Fruit fly (Drosophila melanogaster) whole organism, embryonic: ENCODE data around the gene Kdm5.

Experiments used
- Atf6 ChIP-seq: fragments of 200-800 bp; sonication (Bioruptor generic); IDR thresholded peaks from 2 replicates; pipeline ENCODE4 v1.3.6; 2022; ENCODE audit warnings: missing biosample characterization, missing genetic modification characterization
- Blimp-1 ChIP-seq: fragments of 200-800 bp; sonication (Bioruptor generic); optimal IDR thresholded peaks from 3 replicates; lab custom pipeline; 2018; ENCODE audit warnings: missing biosample characterization, missing genetic modification characterization, mild to moderate bottlenecking, moderate library complexity, missing genetic modification reagents
- CG1024 ChIP-seq: fragments of 200-800 bp; sonication (Bioruptor generic); IDR thresholded peaks from 2 replicates; pipeline ENCODE4 v1.3.6; 2022; ENCODE audit warnings: missing biosample characterization, missing genetic modification characterization
- CG10959 ChIP-seq: fragments of 200-800 bp; sonication (Bioruptor generic); IDR thresholded peaks from 2 replicates; pipeline ENCODE4 v1.3.6; 2022; ENCODE audit warnings: missing biosample characterization, missing genetic modification characterization
- CG12744 ChIP-seq: fragments of 200-800 bp; sonication (Bioruptor generic); optimal IDR thresholded peaks from 2 replicates; lab custom pipeline; 2016; ENCODE audit warnings: missing biosample characterization, missing genetic modification characterization
- CG14710 ChIP-seq: fragments of 200-800 bp; sonication (Bioruptor generic); optimal IDR thresholded peaks from 3 replicates; lab custom pipeline; 2019; ENCODE audit warnings: missing biosample characterization, mild to moderate bottlenecking, missing genetic modification characterization, moderate library complexity
- CG14965 ChIP-seq: fragments of 200-800 bp; sonication (Bioruptor generic); optimal IDR thresholded peaks from 2 replicates; lab custom pipeline; 2016; ENCODE audit warnings: missing biosample characterization, missing genetic modification characterization, borderline replicate concordance
- CG1603 ChIP-seq: fragments of 200-800 bp; sonication (Bioruptor generic); optimal IDR thresholded peaks from 2 replicates; lab custom pipeline; 2019; ENCODE audit warnings: missing biosample characterization, mild to moderate bottlenecking, missing genetic modification characterization, moderate library complexity
- CG17328 ChIP-seq: fragments of 200-800 bp; sonication (Bioruptor generic); IDR thresholded peaks from 2 replicates; pipeline ENCODE4 v1.3.6; 2022; ENCODE audit warnings: missing biosample characterization, missing genetic modification characterization
- CG17385 ChIP-seq: fragments of 200-800 bp; sonication (Bioruptor generic); optimal IDR thresholded peaks from 3 replicates; lab custom pipeline; 2018; ENCODE audit warnings: missing biosample characterization, mild to moderate bottlenecking, missing genetic modification characterization
- CG17829 ChIP-seq: fragments of 200-800 bp; optimal IDR thresholded peaks from 2 replicates; lab custom pipeline; 2019; ENCODE audit warnings: missing biosample characterization, mild to moderate bottlenecking, missing genetic modification characterization, moderate library complexity
- CG18011 ChIP-seq: fragments of 200-800 bp; sonication (Bioruptor generic); optimal IDR thresholded peaks from 2 replicates; lab custom pipeline; 2017; ENCODE audit warnings: missing biosample characterization, missing genetic modification characterization, mild to moderate bottlenecking, moderate library complexity, missing genotype
- CG30403 ChIP-seq: fragments of 200-800 bp; sonication (Bioruptor generic); optimal IDR thresholded peaks from 3 replicates; lab custom pipeline; 2016; ENCODE audit warnings: missing biosample characterization, missing genetic modification characterization
- CG3065 ChIP-seq: fragments of 200-800 bp; sonication (Bioruptor generic); optimal IDR thresholded peaks from 2 replicates; lab custom pipeline; 2016; ENCODE audit warnings: missing biosample characterization, missing genetic modification characterization
- CG31365 ChIP-seq: fragments of 200-800 bp; sonication (Bioruptor generic); optimal IDR thresholded peaks from 2 replicates; lab custom pipeline; 2018; ENCODE audit warnings: missing biosample characterization, mild to moderate bottlenecking, missing genetic modification characterization
- CG3995 ChIP-seq: fragments of 200-800 bp; sonication (Bioruptor generic); optimal IDR thresholded peaks from 3 replicates; lab custom pipeline; 2016; ENCODE audit warnings: missing biosample characterization, missing genetic modification characterization
- CG4360 ChIP-seq: fragments of 200-800 bp; sonication (Bioruptor generic); IDR thresholded peaks from 2 replicates; pipeline ENCODE4 v1.3.6; 2022; ENCODE audit warnings: missing biosample characterization, missing genetic modification characterization
- CG8359 ChIP-seq: fragments of 200-800 bp; sonication (Bioruptor generic); optimal IDR thresholded peaks from 2 replicates; lab custom pipeline; 2017; ENCODE audit warnings: missing biosample characterization, mild to moderate bottlenecking, missing genetic modification characterization, borderline replicate concordance
- Dll ChIP-seq: fragments of 200-800 bp; sonication (Bioruptor generic); IDR thresholded peaks from 4 replicates; pipeline ENCODE4 v1.3.6; 2022; ENCODE audit warnings: missing biosample characterization, missing genetic modification characterization; ENCODE audit not compliant: partially characterized antibody
- Ets65A ChIP-seq: fragments of 200-800 bp; sonication (Bioruptor generic); peaks from one replicate; lab custom pipeline; 2016; ENCODE audit warnings: missing biosample characterization, missing genetic modification characterization
- H15 ChIP-seq: fragments of 200-800 bp; sonication (Bioruptor generic); IDR thresholded peaks from 3 replicates; pipeline ENCODE4 v1.3.6; 2022; ENCODE audit warnings: missing biosample characterization, missing genetic modification characterization
- Med ChIP-seq: fragments of 200-800 bp; sonication (Bioruptor generic); peaks from one replicate; lab custom pipeline; 2016; ENCODE audit warnings: missing biosample characterization, missing genetic modification characterization, mild to moderate bottlenecking, inconsistent platforms, moderate library complexity
- Meics ChIP-seq: fragments of 200-800 bp; sonication (Bioruptor generic); optimal IDR thresholded peaks from 2 replicates; lab custom pipeline; 2017; ENCODE audit warnings: missing biosample characterization, mild to moderate bottlenecking, missing genetic modification characterization
- NFAT ChIP-seq: fragments of 200-800 bp; sonication (Bioruptor generic); IDR thresholded peaks from 2 replicates; pipeline ENCODE4 v1.3.6; 2022; ENCODE audit warnings: missing biosample characterization, missing genetic modification characterization
- ab ChIP-seq: fragments of 200-800 bp; sonication (Bioruptor generic); optimal IDR thresholded peaks from 2 replicates; lab custom pipeline; 2016; ENCODE audit warnings: missing biosample characterization, missing genetic modification characterization
- al ChIP-seq: fragments of 200-800 bp; sonication (Bioruptor generic); IDR thresholded peaks from 2 replicates; pipeline ENCODE4 v1.3.6; 2022; ENCODE audit warnings: missing biosample characterization, missing genetic modification characterization
- ap ChIP-seq: fragments of 200-800 bp; sonication (Bioruptor generic); IDR thresholded peaks from 2 replicates; pipeline ENCODE4 v1.3.6; 2022; ENCODE audit warnings: missing biosample characterization, missing genetic modification characterization
- bbx ChIP-seq: fragments of 200-800 bp; sonication (Bioruptor generic); IDR thresholded peaks from 2 replicates; pipeline ENCODE4 v1.3.6; 2022; ENCODE audit warnings: missing biosample characterization, missing genetic modification characterization; ENCODE audit not compliant: partially characterized antibody
- corto ChIP-seq: fragments of 200-800 bp; sonication (Bioruptor generic); optimal IDR thresholded peaks from 2 replicates; lab custom pipeline; 2016; ENCODE audit warnings: missing biosample characterization, mild to moderate bottlenecking, missing genetic modification characterization, moderate library complexity
- crol ChIP-seq: fragments of 200-800 bp; sonication (Bioruptor generic); IDR thresholded peaks from 2 replicates; pipeline ENCODE4 v1.3.6; 2022; ENCODE audit warnings: missing biosample characterization, missing genetic modification characterization
- emc ChIP-seq: fragments of 200-800 bp; sonication (Bioruptor generic); optimal IDR thresholded peaks from 2 replicates; lab custom pipeline; 2016; ENCODE audit warnings: missing biosample characterization, missing genetic modification characterization
- fu2 ChIP-seq: fragments of 200-800 bp; sonication (Bioruptor generic); optimal IDR thresholded peaks from 2 replicates; lab custom pipeline; 2016; ENCODE audit warnings: missing biosample characterization, missing genetic modification characterization
- jumu ChIP-seq: fragments of 200-800 bp; sonication (Bioruptor generic); optimal IDR thresholded peaks from 3 replicates; lab custom pipeline; 2016; ENCODE audit warnings: missing biosample characterization, missing genetic modification characterization
- kay ChIP-seq: fragments of 200-800 bp; sonication (Bioruptor generic); optimal IDR thresholded peaks from 2 replicates; lab custom pipeline; 2016; ENCODE audit warnings: missing biosample characterization, missing genetic modification characterization
- lov ChIP-seq, 2 experiments: fragments of 200-800 bp in 1 of 2; fragments of >200 bp in 1 of 2; sonication (Bioruptor generic) in 1 of 2; IDR thresholded peaks in 1 of 2; optimal IDR thresholded peaks in 1 of 2; 2 replicates in 1 of 2; 3 replicates in 1 of 2; pipeline versions ENCODE4 v1.3.6 to Lab custom; 2017 to 2022; ENCODE audit warnings: missing biosample characterization in 1 of 2, missing genetic modification characterization in 1 of 2
- onecut ChIP-seq: fragments of 200-800 bp; sonication (Bioruptor generic); IDR thresholded peaks from 2 replicates; pipeline ENCODE4 v1.3.6; 2022; ENCODE audit warnings: missing biosample characterization, missing genetic modification characterization
- pb ChIP-seq: fragments of 200-800 bp; sonication (Bioruptor generic); optimal IDR thresholded peaks from 3 replicates; lab custom pipeline; 2016; ENCODE audit warnings: missing biosample characterization, missing genetic modification characterization
- pita ChIP-seq: fragments of 200-800 bp; sonication (Bioruptor generic); optimal IDR thresholded peaks from 2 replicates; lab custom pipeline; 2017; ENCODE audit warnings: missing biosample characterization, mild to moderate bottlenecking, missing genetic modification characterization
- prd ChIP-seq, 3 experiments: fragments of >200 bp in 2 of 3; fragments of 200-800 bp in 1 of 3; sonication (Bioruptor generic) in 1 of 3; optimal IDR thresholded peaks in 2 of 3; IDR thresholded peaks in 1 of 3; 2 replicates in 2 of 3; 3 replicates in 1 of 3; pipeline versions ENCODE4 v1.3.6 to Lab custom; 2017 to 2022; ENCODE audit warnings: missing biosample characterization in 1 of 3, missing genetic modification characterization in 1 of 3
- ranshi ChIP-seq: fragments of 200-800 bp; sonication (Bioruptor generic); IDR thresholded peaks from 2 replicates; pipeline ENCODE4 v1.3.6; 2022; ENCODE audit warnings: missing biosample characterization, missing genetic modification characterization
- tap ChIP-seq: fragments of 200-800 bp; optimal IDR thresholded peaks from 3 replicates; lab custom pipeline; 2019; ENCODE audit warnings: missing biosample characterization, mild to moderate bottlenecking, missing genetic modification characterization, moderate library complexity
- vfl ChIP-seq: fragments of 200-800 bp; sonication (Bioruptor generic); optimal IDR thresholded peaks from 2 replicates; lab custom pipeline; 2016; ENCODE audit warnings: missing biosample characterization, missing genetic modification characterization
- zfh2 ChIP-seq: fragments of 200-800 bp; sonication (Bioruptor generic); optimal IDR thresholded peaks from 2 replicates; lab custom pipeline; 2016; ENCODE audit warnings: missing biosample characterization, missing genetic modification characterization

Gene Kdm5

dm6 chr2L:5964851-5965250 is 34.5 kb downstream of the Kdm5 start, which contains the start of gene psd:
Gene psd, minus strand, starts transcription at chr2L:5964951.
- TF ChIP-seq tap (tag; lab: Kevin White, UChicago) (no peak), lov (optimal IDR thresholded peaks at IDR 0.05; lab: Kevin White, UChicago) (no peak), lov (GFP tag; IDR thresholded peaks at IDR 0.05; lab: Robert Waterston, UW) (0 out of 3 replicates have a peak, but pooled peaks have one; percentile 26)
- TF ChIP-seq, all 482 proteins: peak for 1

- TF ChIP-seq CG8359 (no peak), Atf6 (GFP tag; lab: Robert Waterston, UW) (no peak), CG3065 (GFP tag; lab: Kevin White, UChicago) (no peak), H15 (GFP tag; lab: Robert Waterston, UW) (no peak), CG4360 (GFP tag; lab: Robert Waterston, UW) (no peak), zfh2 (no peak)
Measured at dm6 chr2L:5964211-5964610, 35.1 kb downstream of the Kdm5 start.

- TF ChIP-seq CG31365 (tag; lab: Kevin White, UChicago) (no peak), Med (GFP tag; lab: Kevin White, UChicago) (peak; percentile 13), CG17328 (GFP tag; lab: Robert Waterston, UW) (no peak), Ets65A (GFP tag; lab: Kevin White, UChicago) (peak; percentile 93), al (no peak), CG3995 (GFP tag; lab: Kevin White, UChicago) (no peak), corto (GFP tag; lab: Kevin White, UChicago) (no peak), CG1603 (tag; lab: Kevin White, UChicago) (no peak), lov (optimal IDR thresholded peaks at IDR 0.05; lab: Kevin White, UChicago) (no peak), lov (GFP tag; IDR thresholded peaks at IDR 0.05; lab: Robert Waterston, UW) (peak; percentile 21; the same call in 1 of the 3 replicates)
Measured at dm6 chr2L:5963251-5963650, 36.0 kb downstream of the Kdm5 start.

dm6 chr2L:5961169-5961918 is 38.0 kb downstream of the Kdm5 start:
- no peak for TF ChIP-seq jumu (GFP tag; lab: Kevin White, UChicago)
- TF ChIP-seq bbx (GFP tag; lab: Robert Waterston, UW): peak; percentile 30; the same call in 1 of the 2 replicates
- TF ChIP-seq CG18011 (GFP tag; lab: Kevin White, UChicago): no peak
- no peak for TF ChIP-seq CG14710 (tag; lab: Kevin White, UChicago)
- peak; percentile 39; the same call in 1 of the 2 replicates for TF ChIP-seq crol (GFP tag; lab: Robert Waterston, UW)
- no peak for TF ChIP-seq CG14965
- TF ChIP-seq pita (GFP tag; lab: Kevin White, UChicago): no peak
- no peak for TF ChIP-seq CG17385 (GFP tag; lab: Kevin White, UChicago)
- TF ChIP-seq emc: no peak
- no peak for TF ChIP-seq Dll
- TF ChIP-seq fu2 (GFP tag; lab: Kevin White, UChicago): no peak
- TF ChIP-seq pb (GFP tag; lab: Kevin White, UChicago): no peak
- no peak for TF ChIP-seq CG30403 (GFP tag; lab: Kevin White, UChicago)
- no peak for TF ChIP-seq Meics (GFP tag; lab: Kevin White, UChicago)
- no peak for TF ChIP-seq NFAT
- TF ChIP-seq prd (optimal IDR thresholded peaks at IDR 0.05; lab: Kevin White, UChicago): no peak
- TF ChIP-seq prd (GFP tag; IDR thresholded peaks at IDR 0.05; lab: Robert Waterston, UW): 0 out of 3 replicates have a peak, but pooled peaks have one; percentile 9
- no peak for TF ChIP-seq CG12744
- 0 out of 2 replicates have a peak, but pooled peaks have one; percentile 13 for TF ChIP-seq CG4360 (GFP tag; lab: Robert Waterston, UW)
- no peak for TF ChIP-seq CG1024 (GFP tag; lab: Robert Waterston, UW)
- peak; percentile 87 for TF ChIP-seq Blimp-1 (GFP tag; lab: Kevin White, UChicago)
- TF ChIP-seq CG10959 (GFP tag; lab: Robert Waterston, UW): no peak
- peak; percentile 3; the same call in 1 of the 2 replicates for TF ChIP-seq ap (GFP tag; lab: Robert Waterston, UW)
- no peak for TF ChIP-seq kay (GFP tag; lab: Kevin White, UChicago)
- TF ChIP-seq CG17829 (tag; lab: Kevin White, UChicago): no peak
- no peak for TF ChIP-seq vfl (GFP tag; lab: Kevin White, UChicago)
- TF ChIP-seq ab (GFP tag; lab: Kevin White, UChicago): no peak
- TF ChIP-seq ranshi (GFP tag; lab: Robert Waterston, UW): no peak
- TF ChIP-seq onecut (GFP tag; lab: Robert Waterston, UW): no peak
- TF ChIP-seq lov (optimal IDR thresholded peaks at IDR 0.05; lab: Kevin White, UChicago): no peak
- no peak for TF ChIP-seq lov (GFP tag; IDR thresholded peaks at IDR 0.05; lab: Robert Waterston, UW)
